Worm (Caenorhabditis elegans): ENCODE results near the gene K10G4.10.

ce11 chrV:17232403-17232802 lies 40.9 kb upstream of the K10G4.10 start:
- TF ChIP-seq elt-2 (tag; optimal IDR thresholded peaks at IDR 0.05) (no peak), unc-62 (GFP tag; optimal IDR thresholded peaks at IDR 0.05) (no peak), nfya-1 (tag; optimal IDR thresholded peaks at IDR 0.05; ENCODE audit: insufficient read depth) (no peak), snpc-4 (tag; optimal IDR thresholded peaks at IDR 0.05) (no peak), nhr-25 (tag; optimal IDR thresholded peaks at IDR 0.05) (no peak), skn-1 (tag; optimal IDR thresholded peaks at IDR 0.05) (no peak), fkh-2 (tag; optimal IDR thresholded peaks at IDR 0.05) (no peak), egl-27 (tag; optimal IDR thresholded peaks at IDR 0.05) (no peak)

Data from whole organism, L3 larva.